Fruit fly (Drosophila melanogaster): Measurements from ENCODE around the gene 825-Oak.

825-Oak gene

DNA sequence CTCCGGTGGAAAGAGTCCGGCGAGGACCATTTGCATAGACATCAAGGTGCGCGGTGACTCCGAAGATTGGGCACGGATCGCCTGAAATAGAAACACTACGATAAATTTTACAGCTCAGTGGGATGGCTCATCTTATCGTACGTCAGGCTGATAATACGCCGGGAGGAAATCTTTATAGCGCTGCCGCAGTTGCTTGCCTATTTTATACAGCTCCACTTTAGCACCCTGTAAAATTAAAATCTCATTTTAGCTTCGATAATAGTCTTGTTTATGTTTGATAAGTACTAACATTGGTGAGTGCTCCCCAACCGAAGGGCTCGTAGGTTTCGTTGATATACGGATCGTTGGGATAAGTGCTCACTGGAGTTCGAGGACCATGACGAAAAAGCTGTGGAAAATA is 27.3 kb upstream of the 825-Oak start (continued):
- TF ChIP-seq danr (GFP tag; IDR thresholded peaks at IDR 0.05) (no peak), B-H2 (GFP tag; optimal IDR thresholded peaks at IDR 0.05) (no peak), ham (GFP tag; IDR thresholded peaks at IDR 0.05) (no peak), CG14050 (GFP tag; IDR thresholded peaks at IDR 0.05) (no peak), CG9215 (GFP tag; IDR thresholded peaks at IDR 0.05) (no peak), CG15269 (tag; optimal IDR thresholded peaks at IDR 0.05) (peak; percentile 26), wdn (GFP tag; IDR thresholded peaks at IDR 0.05) (no peak)

DNA sequence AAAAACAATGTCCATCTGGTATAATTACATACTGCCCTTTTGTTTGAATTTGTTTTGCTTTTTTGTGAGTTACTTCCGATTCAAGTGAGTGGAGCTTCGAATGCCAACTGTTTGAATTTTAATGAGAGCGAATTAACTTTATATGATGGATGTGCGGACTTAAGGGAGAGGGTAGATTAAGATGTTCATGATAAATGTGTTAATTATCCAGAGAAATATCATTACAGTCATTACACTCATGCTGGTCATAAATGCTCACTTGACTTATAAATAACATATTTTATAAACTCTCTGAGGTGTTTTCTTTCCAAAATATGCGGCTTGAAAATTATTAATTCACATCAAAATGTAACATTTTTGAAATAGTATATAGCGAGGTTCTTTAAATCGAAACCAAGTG is 25.6 kb upstream of the 825-Oak start, which contains the start of gene CG9449:
Gene CG9449, minus strand, starts transcription at position 101 of the 400 bp plus-strand sequence.
- TF ChIP-seq PHDP (tag; optimal IDR thresholded peaks at IDR 0.05) (peak; percentile 29), HLH54F (GFP tag; optimal IDR thresholded peaks at IDR 0.05) (no peak), CG9437 (GFP tag; optimal IDR thresholded peaks at IDR 0.05) (peak; percentile 12), kni (GFP tag; optimal IDR thresholded peaks at IDR 0.05) (no peak), CG15011 (GFP tag; optimal IDR thresholded peaks at IDR 0.05) (no peak), sens (GFP tag) (peak; percentile 34), Med (GFP tag) (peak; percentile 30), slbo (GFP tag; IDR thresholded peaks at IDR 0.05) (no peak), Blimp-1 (GFP tag; optimal IDR thresholded peaks at IDR 0.05) (no peak)

DNA sequence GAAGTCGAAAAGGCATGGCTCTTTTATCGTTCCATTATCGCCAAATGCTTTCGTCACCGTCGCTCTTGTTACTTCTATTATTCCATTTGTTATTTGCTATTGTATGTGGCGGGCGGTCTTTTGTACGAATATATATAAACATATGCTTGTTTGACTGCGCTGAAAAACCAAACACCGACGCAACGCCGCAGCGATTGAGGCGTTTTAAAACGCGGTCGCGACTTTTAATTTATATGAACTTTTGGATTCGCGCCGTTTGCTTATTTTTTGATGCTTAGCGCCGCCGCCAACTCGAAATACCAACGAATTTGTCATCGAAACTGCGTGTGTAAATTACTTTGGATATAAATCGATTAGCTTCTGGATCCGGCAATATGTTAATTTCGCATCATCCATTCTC is 25.1 kb upstream of the 825-Oak start:
- TF ChIP-seq row (GFP tag; IDR thresholded peaks at IDR 0.05): no peak
- no peak for TF ChIP-seq jumu (GFP tag; optimal IDR thresholded peaks at IDR 0.05)
- no peak for TF ChIP-seq tll (GFP tag; optimal IDR thresholded peaks at IDR 0.05)
- TF ChIP-seq CG4707 (GFP tag; optimal IDR thresholded peaks at IDR 0.05): no peak
- TF ChIP-seq CG6813 (GFP tag; optimal IDR thresholded peaks at IDR 0.05): no peak
- peak; percentile 96 for TF ChIP-seq CG8359 (GFP tag; optimal IDR thresholded peaks at IDR 0.05; ENCODE audit: borderline replicate concordance)
- no peak for TF ChIP-seq gro (GFP tag; optimal IDR thresholded peaks at IDR 0.05)
- 0 out of 4 replicates have a peak, but pooled peaks have one; percentile 49 for TF ChIP-seq chinmo (GFP tag; IDR thresholded peaks at IDR 0.05; ENCODE audit: partially characterized antibody)
- peak; percentile 51 for TF ChIP-seq sd (tag; optimal IDR thresholded peaks at IDR 0.05)
- no peak for TF ChIP-seq fd64A (GFP tag; optimal IDR thresholded peaks at IDR 0.05)
- no peak for TF ChIP-seq Lim3 (GFP tag; IDR thresholded peaks at IDR 0.05)
- no peak for TF ChIP-seq H2.0 (GFP tag; IDR thresholded peaks at IDR 0.05)

DNA sequence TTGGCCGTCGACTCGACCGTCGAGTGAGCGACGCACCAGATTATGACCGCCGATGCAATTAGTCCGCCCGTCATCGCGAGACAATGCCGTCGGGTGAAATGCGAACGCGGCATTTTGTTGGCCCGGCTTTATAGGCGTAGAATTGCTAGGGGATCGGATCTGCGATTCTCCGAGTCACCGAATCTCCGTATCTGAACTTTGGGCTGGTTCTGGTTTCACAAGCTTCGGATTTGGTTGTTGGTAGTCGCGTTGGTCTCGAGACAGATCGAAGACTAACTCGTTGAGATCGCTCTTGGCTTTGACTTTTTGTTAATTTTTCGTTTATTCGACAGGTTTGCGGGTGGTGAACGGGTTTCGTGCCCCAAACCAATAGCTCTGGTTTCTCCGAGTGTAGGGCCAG is 24.6 kb upstream of the 825-Oak start:
- TF ChIP-seq Dll (GFP tag; IDR thresholded peaks at IDR 0.05; ENCODE audit: partially characterized antibody) (no peak), CG6765 (GFP tag; optimal IDR thresholded peaks at IDR 0.05) (peak; percentile 33), CG32532 (GFP tag; IDR thresholded peaks at IDR 0.05) (peak; percentile 27; the same call in 1 of the 2 replicates), ATbp (GFP tag; optimal IDR thresholded peaks at IDR 0.05) (no peak), Deaf1 (tag; optimal IDR thresholded peaks at IDR 0.05) (peak; percentile 52), dysf (GFP tag; IDR thresholded peaks at IDR 0.05) (peak; percentile 28; the same call in 1 of the 3 replicates), CG2120 (GFP tag; optimal IDR thresholded peaks at IDR 0.05) (peak; percentile 3), CG13894 (tag; optimal IDR thresholded peaks at IDR 0.05) (peak; percentile 54), CG14050 (GFP tag; IDR thresholded peaks at IDR 0.05) (no peak), row (GFP tag; IDR thresholded peaks at IDR 0.05) (no peak), CG9932 (GFP tag; IDR thresholded peaks at IDR 0.05) (peak; percentile 40; the same call in 1 of the 2 replicates), lmd (GFP tag; IDR thresholded peaks at IDR 0.05) (peak; percentile 4; the same call in 1 of the 2 replicates), gsb-n (tag; optimal IDR thresholded peaks at IDR 0.05) (no peak), Hmr (GFP tag; optimal IDR thresholded peaks at IDR 0.05) (peak; percentile 8), ttk (GFP tag; IDR thresholded peaks at IDR 0.05) (0 out of 2 replicates have a peak, but pooled peaks have one; percentile 9), wdn (GFP tag; IDR thresholded peaks at IDR 0.05) (0 out of 2 replicates have a peak, but pooled peaks have one; percentile 48), Rfx (GFP tag; IDR thresholded peaks at IDR 0.05) (peak; percentile 33; the same call in 1 of the 2 replicates), CG10543 (GFP tag; optimal IDR thresholded peaks at IDR 0.05) (peak; percentile 3), Med (GFP tag) (peak; percentile 69), Dbx (GFP tag; IDR thresholded peaks at IDR 0.05) (0 out of 3 replicates have a peak, but pooled peaks have one; percentile 16), CG32772 (GFP tag; IDR thresholded peaks at IDR 0.05) (0 out of 2 replicates have a peak, but pooled peaks have one; percentile 21), CG12769 (tag; optimal IDR thresholded peaks at IDR 0.05) (peak; percentile 61)
